Fruit fly (Drosophila melanogaster): ENCODE measurements around the gene Hsp70Aa.

Hsp70Aa gene

dm6 chr3R:11974631-11975030 lies 18.3 kb upstream of the Hsp70Aa start, which contains the start of gene Tango9:
Gene Tango9 (minus strand): TSS chr3R:11974910.
- TF ChIP-seq br (GFP tag; optimal IDR thresholded peaks at IDR 0.05) (peak; percentile 33), GATAd (GFP tag; optimal IDR thresholded peaks at IDR 0.05) (no peak), tai (GFP tag; optimal IDR thresholded peaks at IDR 0.05) (no peak), usp (GFP tag; optimal IDR thresholded peaks at IDR 0.05) (no peak), foxo (GFP tag; optimal IDR thresholded peaks at IDR 0.05) (peak in 1 of 2 experiments; percentile 53), dmrt93B (GFP tag; optimal IDR thresholded peaks at IDR 0.05) (no peak), pan (optimal IDR thresholded peaks at IDR 0.05) (no peak), Vsx2 (GFP tag; optimal IDR thresholded peaks at IDR 0.05; ENCODE audit: partially characterized antibody) (no peak), sage (GFP tag; optimal IDR thresholded peaks at IDR 0.05) (no peak), dsf (GFP tag; optimal IDR thresholded peaks at IDR 0.05; ENCODE audit: borderline replicate concordance) (peak; percentile 13), brk (GFP tag; optimal IDR thresholded peaks at IDR 0.05) (no peak), CG9705 (GFP tag; optimal IDR thresholded peaks at IDR 0.05) (peak; percentile 32), sv (GFP tag; optimal IDR thresholded peaks at IDR 0.05) (no peak), Mio (GFP tag; optimal IDR thresholded peaks at IDR 0.05) (no peak), Hnf4 (GFP tag; optimal IDR thresholded peaks at IDR 0.05) (no peak), Myc (optimal IDR thresholded peaks at IDR 0.05) (peak; percentile 48), Abd-B (GFP tag; optimal IDR thresholded peaks at IDR 0.05) (no peak), Dfd (GFP tag; optimal IDR thresholded peaks at IDR 0.05) (no peak), psq (GFP tag; optimal IDR thresholded peaks at IDR 0.05) (no peak), rgr (GFP tag; optimal IDR thresholded peaks at IDR 0.05) (peak; percentile 51), Sp1 (GFP tag; optimal IDR thresholded peaks at IDR 0.05) (peak; percentile 42), Rel (GFP tag; optimal IDR thresholded peaks at IDR 0.05) (no peak), Rel (tag; optimal IDR thresholded peaks at IDR 0.05) (peak; percentile 99), ey (GFP tag; optimal IDR thresholded peaks at IDR 0.05) (peak; percentile 21), dl (GFP tag; optimal IDR thresholded peaks at IDR 0.05; ENCODE audit: insufficient read depth in 1 of 2, partially characterized antibody in 2 of 2) (no peak), h (GFP tag; optimal IDR thresholded peaks at IDR 0.05) (peak; percentile 51), woc (GFP tag; optimal IDR thresholded peaks at IDR 0.05) (no peak), HLH106 (tag; optimal IDR thresholded peaks at IDR 0.05) (peak; percentile 47), OdsH (GFP tag; optimal IDR thresholded peaks at IDR 0.05) (no peak), CrebA (GFP tag; optimal IDR thresholded peaks at IDR 0.05; ENCODE audit: borderline replicate concordance) (no peak), Hr83 (GFP tag; optimal IDR thresholded peaks at IDR 0.05; ENCODE audit: poor library complexity, severe bottlenecking) (peak; percentile 36), CG32264 (GFP tag; optimal IDR thresholded peaks at IDR 0.05) (no peak), Hr78 (GFP tag; optimal IDR thresholded peaks at IDR 0.05) (no peak), Jra (GFP tag; optimal IDR thresholded peaks at IDR 0.05) (no peak), lola (GFP tag; optimal IDR thresholded peaks at IDR 0.05) (no peak), N (GFP tag; optimal IDR thresholded peaks at IDR 0.05) (no peak), fru (GFP tag; optimal IDR thresholded peaks at IDR 0.05) (peak; percentile 58), jim (GFP tag; optimal IDR thresholded peaks at IDR 0.05) (no peak), Dif (GFP tag; optimal IDR thresholded peaks at IDR 0.05; ENCODE audit: partially characterized antibody) (no peak)

dm6 chr3R:11973826-11974225 lies 17.5 kb upstream of the Hsp70Aa start:
- TF ChIP-seq Rel (GFP tag; optimal IDR thresholded peaks at IDR 0.05), result no peak
- peak; percentile 35 for TF ChIP-seq Rel (tag; optimal IDR thresholded peaks at IDR 0.05)
- no peak for TF ChIP-seq HLH106 (tag; optimal IDR thresholded peaks at IDR 0.05)

- TF ChIP-seq CG32264 (GFP tag; optimal IDR thresholded peaks at IDR 0.05) (no peak), Dfd (GFP tag; optimal IDR thresholded peaks at IDR 0.05) (no peak), Dif (GFP tag; optimal IDR thresholded peaks at IDR 0.05; ENCODE audit: partially characterized antibody) (no peak), woc (GFP tag; optimal IDR thresholded peaks at IDR 0.05) (no peak), dl (GFP tag; optimal IDR thresholded peaks at IDR 0.05; ENCODE audit: insufficient read depth in 1 of 2, partially characterized antibody in 2 of 2) (no peak), ey (GFP tag; optimal IDR thresholded peaks at IDR 0.05) (no peak), dmrt93B (GFP tag; optimal IDR thresholded peaks at IDR 0.05) (no peak), CG9705 (GFP tag; optimal IDR thresholded peaks at IDR 0.05) (no peak)
Measured at dm6 chr3R:11971394-11971793, 15.1 kb upstream of the Hsp70Aa start, which contains the start of gene GC2. Gene GC2 (plus strand): TSS chr3R:11971694.

All from whole organism, wandering third instar larva.